Fruit fly (Drosophila melanogaster) whole organism, prepupa: Measurements from ENCODE around the gene CG33287.

Experiments
- Blimp-1 ChIP-seq: fragments of 200-800 bp; sonication (Bioruptor generic); optimal IDR thresholded peaks from 3 replicates; lab custom pipeline; 2017; ENCODE audit warnings: missing biosample characterization, missing genetic modification characterization, mild to moderate bottlenecking, moderate library complexity, missing genetic modification reagents
- CG10631 ChIP-seq: fragments of 200-800 bp; sonication (Bioruptor generic); optimal IDR thresholded peaks from 2 replicates; lab custom pipeline; 2016; ENCODE audit warnings: missing biosample characterization, missing genetic modification characterization
- CG10669 ChIP-seq: fragments of 200-800 bp; sonication (Bioruptor generic); optimal IDR thresholded peaks from 3 replicates; lab custom pipeline; 2018; ENCODE audit warnings: missing biosample characterization, mild to moderate bottlenecking, missing genetic modification characterization, moderate library complexity
- CG11762 ChIP-seq: fragments of 200-800 bp; sonication (Bioruptor generic); optimal IDR thresholded peaks from 3 replicates; lab custom pipeline; 2016; ENCODE audit warnings: missing biosample characterization, missing genetic modification characterization; ENCODE audit not compliant: insufficient read depth
- CG11902 ChIP-seq: fragments of 200-800 bp; sonication (Bioruptor generic); optimal IDR thresholded peaks from 3 replicates; lab custom pipeline; 2016; ENCODE audit warnings: missing biosample characterization, missing genetic modification characterization
- CG15336 ChIP-seq: fragments of 200-800 bp; sonication (Bioruptor generic); IDR thresholded peaks from 2 replicates; pipeline ENCODE4 v1.3.6; 2022; ENCODE audit warnings: missing biosample characterization, missing genetic modification characterization
- CG16779 ChIP-seq: fragments of 200-800 bp; sonication (Bioruptor generic); optimal IDR thresholded peaks from 3 replicates; lab custom pipeline; 2017; ENCODE audit warnings: missing biosample characterization, mild to moderate bottlenecking, missing genetic modification characterization
- CG31627 ChIP-seq: fragments of 200-800 bp; sonication (Bioruptor generic); optimal IDR thresholded peaks from 3 replicates; lab custom pipeline; 2016; ENCODE audit warnings: missing biosample characterization, missing genetic modification characterization
- CG34406 ChIP-seq: fragments of 200-800 bp; sonication (Bioruptor generic); optimal IDR thresholded peaks from 3 replicates; lab custom pipeline; 2016; ENCODE audit warnings: missing biosample characterization, missing genetic modification characterization
- CG3919 ChIP-seq: fragments of 200-800 bp; sonication (Bioruptor generic); optimal IDR thresholded peaks from 3 replicates; lab custom pipeline; 2016; ENCODE audit warnings: missing biosample characterization, missing genetic modification characterization
- CG6276 ChIP-seq: fragments of 200-800 bp; sonication (Bioruptor generic); optimal IDR thresholded peaks from 2 replicates; lab custom pipeline; 2017; ENCODE audit warnings: missing biosample characterization, mild to moderate bottlenecking, missing genetic modification characterization
- CG6792 ChIP-seq: fragments of 200-800 bp; sonication (Bioruptor generic); optimal IDR thresholded peaks from 3 replicates; lab custom pipeline; 2016; ENCODE audit warnings: missing biosample characterization, missing genetic modification characterization
- CG6808 ChIP-seq: fragments of 200-800 bp; sonication (Bioruptor generic); optimal IDR thresholded peaks from 3 replicates; lab custom pipeline; 2017; ENCODE audit warnings: missing biosample characterization, missing genetic modification characterization, mild to moderate bottlenecking, moderate library complexity, missing genetic modification reagents
- CG6854 ChIP-seq: fragments of 200-800 bp; sonication (Bioruptor generic); optimal IDR thresholded peaks from 2 replicates; lab custom pipeline; 2017; ENCODE audit warnings: missing biosample characterization, mild to moderate bottlenecking, missing genetic modification characterization
- CG7368 ChIP-seq: fragments of 200-800 bp; sonication (Bioruptor generic); optimal IDR thresholded peaks from 3 replicates; lab custom pipeline; 2016; ENCODE audit warnings: missing biosample characterization, missing genetic modification characterization
- CG8319 ChIP-seq: fragments of 200-800 bp; sonication (Bioruptor generic); optimal IDR thresholded peaks from 3 replicates; lab custom pipeline; 2016; ENCODE audit warnings: missing biosample characterization, missing genetic modification characterization
- CG9139 ChIP-seq: fragments of 200-800 bp; sonication (Bioruptor generic); optimal IDR thresholded peaks from 3 replicates; lab custom pipeline; 2017; ENCODE audit warnings: missing biosample characterization, mild to moderate bottlenecking, missing genetic modification characterization
- Eip75B ChIP-seq: fragments of 200-800 bp; sonication (Bioruptor generic); optimal IDR thresholded peaks from 3 replicates; lab custom pipeline; 2016; ENCODE audit warnings: missing biosample characterization, missing genetic modification characterization
- Ets21C ChIP-seq: fragments of 200-800 bp; sonication (Bioruptor generic); optimal IDR thresholded peaks from 3 replicates; lab custom pipeline; 2016; ENCODE audit warnings: missing biosample characterization, missing genetic modification characterization
- Ets96B ChIP-seq: fragments of 200-800 bp; optimal IDR thresholded peaks from 2 replicates; lab custom pipeline; 2019; ENCODE audit warnings: missing biosample characterization, mild to moderate bottlenecking, missing genetic modification characterization, moderate library complexity
- Gug ChIP-seq: fragments of 200-800 bp; sonication (Bioruptor generic); IDR thresholded peaks from 2 replicates; pipeline ENCODE4 v1.3.6; 2022; ENCODE audit warnings: missing biosample characterization, missing genetic modification characterization
- Hr38 ChIP-seq: sonication (Bioruptor generic); optimal IDR thresholded peaks from 2 replicates; lab custom pipeline; 2016; ENCODE audit warnings: missing biosample characterization, missing genetic modification characterization
- Hr39 ChIP-seq: fragments of 200-800 bp; sonication (Bioruptor generic); optimal IDR thresholded peaks from 2 replicates; lab custom pipeline; 2016; ENCODE audit warnings: missing biosample characterization, missing genetic modification characterization
- Lpt ChIP-seq: fragments of 200-800 bp; sonication (Bioruptor generic); optimal IDR thresholded peaks from 3 replicates; lab custom pipeline; 2016; ENCODE audit warnings: missing biosample characterization, missing genetic modification characterization
- OdsH ChIP-seq: fragments of 200-800 bp; sonication (Bioruptor generic); optimal IDR thresholded peaks from 3 replicates; lab custom pipeline; 2016; ENCODE audit warnings: missing biosample characterization, missing genetic modification characterization
- Sox102F ChIP-seq: fragments of 200-800 bp; sonication (Bioruptor generic); optimal IDR thresholded peaks from 2 replicates; lab custom pipeline; 2016; ENCODE audit warnings: missing biosample characterization, mild to moderate bottlenecking, missing genetic modification characterization
- Sox14 ChIP-seq: fragments of 200-800 bp; sonication (Bioruptor generic); optimal IDR thresholded peaks from 3 replicates; lab custom pipeline; 2016; ENCODE audit warnings: missing biosample characterization, missing genetic modification characterization
- Sox15 ChIP-seq: fragments of 200-800 bp; sonication (Bioruptor generic); optimal IDR thresholded peaks from 3 replicates; lab custom pipeline; 2016; ENCODE audit warnings: missing biosample characterization, missing genetic modification characterization
- achi ChIP-seq: fragments of 200-800 bp; sonication (Bioruptor generic); optimal IDR thresholded peaks from 3 replicates; lab custom pipeline; 2016; ENCODE audit warnings: missing biosample characterization, missing genetic modification characterization
- acj6 ChIP-seq: fragments of 200-800 bp; sonication (Bioruptor generic); optimal IDR thresholded peaks from 3 replicates; lab custom pipeline; 2016; ENCODE audit warnings: missing biosample characterization, missing genetic modification characterization
- dac ChIP-seq: fragments of 200-800 bp; sonication (Bioruptor generic); optimal IDR thresholded peaks from 2 replicates; lab custom pipeline; 2017; ENCODE audit warnings: missing biosample characterization, mild to moderate bottlenecking, missing genetic modification characterization
- dsx ChIP-seq: fragments of 200-800 bp; optimal IDR thresholded peaks from 3 replicates; lab custom pipeline; 2019; ENCODE audit warnings: missing biosample characterization, mild to moderate bottlenecking, missing genetic modification characterization, moderate library complexity; ENCODE audit not compliant: poor library complexity, severe bottlenecking
- eg ChIP-seq: fragments of 200-800 bp; sonication (Bioruptor generic); IDR thresholded peaks from 3 replicates; pipeline ENCODE4 v1.3.6; 2022; ENCODE audit warnings: missing biosample characterization, missing genetic modification characterization
- esn ChIP-seq: fragments of 200-800 bp; sonication (Bioruptor generic); optimal IDR thresholded peaks from 2 replicates; lab custom pipeline; 2016; ENCODE audit warnings: missing biosample characterization, mild to moderate bottlenecking, missing genetic modification characterization, moderate library complexity
- fd59A ChIP-seq: fragments of 200-800 bp; sonication (Bioruptor generic); optimal IDR thresholded peaks from 2 replicates; lab custom pipeline; 2017; ENCODE audit warnings: missing biosample characterization, mild to moderate bottlenecking, missing genetic modification characterization, missing genetic modification reagents
- fd85E ChIP-seq: fragments of 200-800 bp; sonication (Bioruptor generic); optimal IDR thresholded peaks from 3 replicates; lab custom pipeline; 2016; ENCODE audit warnings: missing biosample characterization, missing genetic modification characterization
- lz ChIP-seq: fragments of 200-800 bp; sonication (Bioruptor generic); optimal IDR thresholded peaks from 3 replicates; lab custom pipeline; 2016; ENCODE audit warnings: missing biosample characterization, missing genetic modification characterization
- net ChIP-seq: fragments of 200-800 bp; sonication (Bioruptor generic); optimal IDR thresholded peaks from 3 replicates; lab custom pipeline; 2016; ENCODE audit warnings: missing biosample characterization, missing genetic modification characterization
- pdm3 ChIP-seq: fragments of 200-800 bp; sonication (Bioruptor generic); optimal IDR thresholded peaks from 3 replicates; lab custom pipeline; 2016; ENCODE audit warnings: missing biosample characterization, missing genetic modification characterization
- salr ChIP-seq, 2 experiments: fragments of 200-800 bp; sonication (Bioruptor generic); optimal IDR thresholded peaks; 3 replicates each; lab custom pipeline; 2016 to 2018; ENCODE audit warnings: missing biosample characterization in 2 of 2, missing genetic modification characterization in 2 of 2, mild to moderate bottlenecking in 1 of 2
- spab ChIP-seq: fragments of 200-800 bp; sonication (Bioruptor generic); optimal IDR thresholded peaks from 2 replicates; lab custom pipeline; 2017; ENCODE audit warnings: missing biosample characterization, mild to moderate bottlenecking, missing genetic modification characterization, missing genetic modification reagents
- ss ChIP-seq, 2 experiments: fragments of 200-800 bp; sonication (Bioruptor generic); optimal IDR thresholded peaks; 2 replicates in 1 of 2; 3 replicates in 1 of 2; lab custom pipeline; 2017 to 2018; ENCODE audit warnings: mild to moderate bottlenecking in 2 of 2, missing biosample characterization in 2 of 2, missing genetic modification characterization in 2 of 2, moderate library complexity in 1 of 2
- svp ChIP-seq: fragments of 200-800 bp; sonication (Bioruptor generic); peaks from one replicate; lab custom pipeline; 2016; ENCODE audit warnings: missing biosample characterization, missing genetic modification characterization
- topi ChIP-seq: fragments of 200-800 bp; sonication (Bioruptor generic); optimal IDR thresholded peaks from 3 replicates; lab custom pipeline; 2016; ENCODE audit warnings: missing biosample characterization, missing genetic modification characterization
- vri ChIP-seq: fragments of 200-800 bp; sonication (Bioruptor generic); optimal IDR thresholded peaks from 3 replicates; lab custom pipeline; 2016; ENCODE audit warnings: missing biosample characterization, mild to moderate bottlenecking, missing genetic modification characterization

The CG33287 gene

dm6 chr3L:20952121-20952487 lies 18.4 kb downstream of the CG33287 start (continued):
- TF ChIP-seq dsx (GFP tag; lab: Kevin White, UChicago): peak; percentile 51
- TF ChIP-seq Lpt (GFP tag; lab: Kevin White, UChicago): peak; percentile 35
- peak; percentile 12 for TF ChIP-seq CG11902 (GFP tag; lab: Kevin White, UChicago)
- TF ChIP-seq ss (GFP tag; optimal IDR thresholded peaks at IDR 0.05; lab: Kevin White, UChicago): peak; percentile 65 to 76
- TF ChIP-seq Hr39: peak; percentile 46
- peak; percentile 7 for TF ChIP-seq Ets21C (GFP tag; lab: Kevin White, UChicago)
- TF ChIP-seq Hr38: no peak
- TF ChIP-seq eg: peak; percentile 37; the same call in 1 of the 3 replicates
- peak; percentile 33 for TF ChIP-seq CG11762 (GFP tag; lab: Kevin White, UChicago)
- peak; percentile 30 for TF ChIP-seq Eip75B (GFP tag; lab: Kevin White, UChicago)
- no peak for TF ChIP-seq CG8319
- peak; percentile 37 for TF ChIP-seq CG6276 (GFP tag; lab: Kevin White, UChicago)
- no peak for TF ChIP-seq dac (GFP tag; lab: Kevin White, UChicago)
- peak; percentile 58 for TF ChIP-seq acj6
- peak; percentile 27 for TF ChIP-seq Sox15 (GFP tag; lab: Kevin White, UChicago)
- TF ChIP-seq spab (GFP tag; lab: Kevin White, UChicago): peak; percentile 55
- TF ChIP-seq achi (GFP tag; lab: Kevin White, UChicago): peak; percentile 56

- peak; percentile 78 for TF ChIP-seq CG11762 (GFP tag; lab: Kevin White, UChicago)
- peak; percentile 80 for TF ChIP-seq spab (GFP tag; lab: Kevin White, UChicago)
- peak; percentile 78 for TF ChIP-seq CG6792 (GFP tag; lab: Kevin White, UChicago)
- peak; percentile 86 for TF ChIP-seq achi (GFP tag; lab: Kevin White, UChicago)
- peak; percentile 89 for TF ChIP-seq Ets96B (tag; lab: Kevin White, UChicago)
- peak; percentile 80 for TF ChIP-seq CG16779 (tag; lab: Kevin White, UChicago)
- peak; percentile 61 for TF ChIP-seq esn
- peak; percentile 70 for TF ChIP-seq Sox102F
- TF ChIP-seq CG8319: peak; percentile 81
- TF ChIP-seq CG9139: peak; percentile 62
- peak; percentile 86 for TF ChIP-seq Sox14 (GFP tag; lab: Kevin White, UChicago)
- TF ChIP-seq CG11902 (GFP tag; lab: Kevin White, UChicago): peak; percentile 67
- no peak for TF ChIP-seq Blimp-1
- peak; percentile 91 for TF ChIP-seq CG3919 (GFP tag; lab: Kevin White, UChicago)
- peak; percentile 84 for TF ChIP-seq pdm3 (GFP tag; lab: Kevin White, UChicago)
- peak; percentile 74 for TF ChIP-seq Hr39
- peak; percentile 82 for TF ChIP-seq dsx (GFP tag; lab: Kevin White, UChicago)
- TF ChIP-seq Lpt (GFP tag; lab: Kevin White, UChicago): peak; percentile 70
- peak; percentile 53 for TF ChIP-seq fd85E (GFP tag; lab: Kevin White, UChicago)
- TF ChIP-seq Eip75B (GFP tag; lab: Kevin White, UChicago): peak; percentile 83
- peak; percentile 87 for TF ChIP-seq CG10669 (GFP tag; lab: Kevin White, UChicago)
- peak; percentile 69 for TF ChIP-seq lz (GFP tag; lab: Kevin White, UChicago)
- TF ChIP-seq CG31627 (GFP tag; lab: Kevin White, UChicago): peak; percentile 67
- TF ChIP-seq net (GFP tag; lab: Kevin White, UChicago): peak; percentile 80
- peak; percentile 65 for TF ChIP-seq CG6854
- peak; percentile 59 for TF ChIP-seq CG6276 (GFP tag; lab: Kevin White, UChicago)
- TF ChIP-seq CG15336 (GFP tag; lab: Robert Waterston, UW): peak; percentile 80
- peak; percentile 84 for TF ChIP-seq fd59A (GFP tag; lab: Kevin White, UChicago)
- TF ChIP-seq Sox15 (GFP tag; lab: Kevin White, UChicago): peak; percentile 67
- peak; percentile 48 for TF ChIP-seq vri (GFP tag; lab: Kevin White, UChicago)
- TF ChIP-seq svp (GFP tag; lab: Kevin White, UChicago): peak; percentile 7
- TF ChIP-seq CG34406 (GFP tag; lab: Kevin White, UChicago): peak; percentile 78
- TF ChIP-seq CG7368 (GFP tag; lab: Kevin White, UChicago): peak; percentile 74
- TF ChIP-seq OdsH (GFP tag; lab: Kevin White, UChicago): peak; percentile 89
- peak; percentile 79 for TF ChIP-seq eg
- peak; percentile 76 for TF ChIP-seq topi (GFP tag; lab: Kevin White, UChicago)
- TF ChIP-seq ss (GFP tag; optimal IDR thresholded peaks at IDR 0.05; lab: Kevin White, UChicago): peak in 1 of 2 experiments; percentile 72
- peak; percentile 88 for TF ChIP-seq acj6
- peak; percentile 93 for TF ChIP-seq CG10631
- TF ChIP-seq salr (GFP tag; optimal IDR thresholded peaks at IDR 0.05; lab: Kevin White, UChicago): peak; percentile 58 to 84
- peak; percentile 76 for TF ChIP-seq CG6808 (GFP tag; lab: Kevin White, UChicago)
- peak; percentile 60 for TF ChIP-seq Gug (GFP tag; lab: Robert Waterston, UW)
- TF ChIP-seq Hr38: no peak
These were observed 18.9 kb downstream of the CG33287 start for dm6 chr3L:20951477-20952120.
